Fruit fly (Drosophila melanogaster) whole organism, embryonic: Measurements from ENCODE around the gene Ntf-2.

Source experiments
- Abd-B ChIP-seq: fragments of 200-800 bp; sonication (Bioruptor generic); optimal IDR thresholded peaks from 2 replicates; lab custom pipeline; 2018; ENCODE audit warnings: missing biosample characterization, mild to moderate bottlenecking, missing genetic modification characterization, moderate library complexity
- CG11560 ChIP-seq: fragments of 200-800 bp; sonication (Bioruptor generic); IDR thresholded peaks from 3 replicates; pipeline ENCODE4 v1.3.6; 2022; ENCODE audit warnings: missing biosample characterization, missing genetic modification characterization
- CG12104 ChIP-seq: fragments of 200-800 bp; sonication (Bioruptor generic); optimal IDR thresholded peaks from 3 replicates; lab custom pipeline; 2016; ENCODE audit warnings: missing biosample characterization, missing genetic modification characterization
- CG12219 ChIP-seq: fragments of 200-800 bp; sonication (Bioruptor generic); optimal IDR thresholded peaks from 3 replicates; lab custom pipeline; 2018; ENCODE audit warnings: missing biosample characterization, mild to moderate bottlenecking, missing genetic modification characterization
- CG12299 ChIP-seq: fragments of 200-800 bp; sonication (Bioruptor generic); optimal IDR thresholded peaks from 2 replicates; lab custom pipeline; 2018; ENCODE audit warnings: missing biosample characterization, mild to moderate bottlenecking, missing genetic modification characterization
- CG14050 ChIP-seq: fragments of 200-800 bp; sonication (Bioruptor generic); IDR thresholded peaks from 3 replicates; pipeline ENCODE4 v1.3.6; 2022; ENCODE audit warnings: missing biosample characterization, missing genetic modification characterization
- CG14710 ChIP-seq: fragments of 200-800 bp; sonication (Bioruptor generic); optimal IDR thresholded peaks from 3 replicates; lab custom pipeline; 2019; ENCODE audit warnings: missing biosample characterization, mild to moderate bottlenecking, missing genetic modification characterization, moderate library complexity
- CG15269 ChIP-seq: fragments of 200-800 bp; sonication (Bioruptor generic); optimal IDR thresholded peaks from 2 replicates; lab custom pipeline; 2018; ENCODE audit warnings: missing biosample characterization, mild to moderate bottlenecking, missing genetic modification characterization, moderate library complexity
- CG17385 ChIP-seq: fragments of 200-800 bp; sonication (Bioruptor generic); optimal IDR thresholded peaks from 3 replicates; lab custom pipeline; 2018; ENCODE audit warnings: missing biosample characterization, mild to moderate bottlenecking, missing genetic modification characterization
- CG33557 ChIP-seq: fragments of 200-800 bp; sonication (Bioruptor generic); optimal IDR thresholded peaks from 2 replicates; lab custom pipeline; 2019; ENCODE audit warnings: missing biosample characterization, mild to moderate bottlenecking, missing genetic modification characterization, moderate library complexity
- CG3407 ChIP-seq: fragments of 200-800 bp; sonication (Bioruptor generic); optimal IDR thresholded peaks from 2 replicates; lab custom pipeline; 2018; ENCODE audit warnings: missing biosample characterization, mild to moderate bottlenecking, missing genetic modification characterization
- CG3847 ChIP-seq: fragments of 200-800 bp; sonication (Bioruptor generic); IDR thresholded peaks from 2 replicates; pipeline ENCODE4 v1.3.6; 2022; ENCODE audit warnings: missing biosample characterization, missing genetic modification characterization
- CG4730 ChIP-seq: fragments of 200-800 bp; sonication (Bioruptor generic); IDR thresholded peaks from 2 replicates; pipeline ENCODE4 v1.3.6; 2022; ENCODE audit warnings: missing biosample characterization, missing genetic modification characterization
- CG7357 ChIP-seq: fragments of 200-800 bp; sonication (Bioruptor generic); IDR thresholded peaks from 3 replicates; pipeline ENCODE4 v1.3.6; 2022; ENCODE audit warnings: missing biosample characterization, missing genetic modification characterization
- CG7839 ChIP-seq: fragments of 200-800 bp; sonication (Bioruptor generic); optimal IDR thresholded peaks from 3 replicates; lab custom pipeline; 2018; ENCODE audit warnings: missing biosample characterization, mild to moderate bottlenecking, missing genetic modification characterization, moderate library complexity
- CkIIα-i1 ChIP-seq: fragments of 200-800 bp; sonication (Bioruptor generic); IDR thresholded peaks from 2 replicates; pipeline ENCODE4 v1.3.6; 2022; ENCODE audit warnings: missing biosample characterization, missing genetic modification characterization
- D ChIP-seq, 2 experiments: fragments of 200-800 bp in 1 of 2; fragments of >200 bp in 1 of 2; sonication (Bioruptor generic) in 1 of 2; optimal IDR thresholded peaks; 2 replicates in 1 of 2; 3 replicates in 1 of 2; lab custom pipeline; 2017; ENCODE audit warnings: mild to moderate bottlenecking in 1 of 2, missing biosample characterization in 1 of 2, missing genetic modification characterization in 1 of 2, missing genetic modification reagents in 1 of 2
- Dad ChIP-seq: fragments of 200-800 bp; sonication (Bioruptor generic); optimal IDR thresholded peaks from 3 replicates; lab custom pipeline; 2016; ENCODE audit warnings: missing biosample characterization, missing genetic modification characterization
- Dll ChIP-seq: fragments of 200-800 bp; sonication (Bioruptor generic); IDR thresholded peaks from 4 replicates; pipeline ENCODE4 v1.3.6; 2022; ENCODE audit warnings: missing biosample characterization, missing genetic modification characterization; ENCODE audit not compliant: partially characterized antibody
- Doc3 ChIP-seq: fragments of 200-800 bp; sonication (Bioruptor generic); IDR thresholded peaks from 3 replicates; pipeline ENCODE4 v1.3.6; 2022; ENCODE audit warnings: missing biosample characterization, missing genetic modification characterization; ENCODE audit not compliant: partially characterized antibody
- Drgx ChIP-seq: fragments of 200-800 bp; sonication (Bioruptor generic); IDR thresholded peaks from 2 replicates; pipeline ENCODE4 v1.3.6; 2022; ENCODE audit warnings: missing biosample characterization, missing genetic modification characterization
- E2f1 ChIP-seq: fragments of 200-800 bp; sonication (Bioruptor generic); IDR thresholded peaks from 2 replicates; pipeline ENCODE4 v1.3.6; 2022; ENCODE audit warnings: missing biosample characterization, missing genetic modification characterization
- Ets65A ChIP-seq: fragments of 200-800 bp; sonication (Bioruptor generic); peaks from one replicate; lab custom pipeline; 2016; ENCODE audit warnings: missing biosample characterization, missing genetic modification characterization
- HHEX ChIP-seq: fragments of 200-800 bp; sonication (Bioruptor generic); optimal IDR thresholded peaks from 3 replicates; lab custom pipeline; 2017; ENCODE audit warnings: missing biosample characterization, mild to moderate bottlenecking, missing genetic modification characterization, missing genetic modification reagents
- Hr78 ChIP-seq, 2 experiments: fragments of 200-800 bp in 1 of 2; fragments of >200 bp in 1 of 2; sonication (Bioruptor generic) in 1 of 2; optimal IDR thresholded peaks; 2 replicates each; lab custom pipeline; 2017 to 2019; ENCODE audit warnings: missing biosample characterization in 2 of 2, missing genetic modification characterization in 2 of 2, mild to moderate bottlenecking in 1 of 2, moderate library complexity in 1 of 2
- Lim3 ChIP-seq: fragments of 200-800 bp; sonication (Bioruptor generic); IDR thresholded peaks from 2 replicates; pipeline ENCODE4 v1.3.6; 2022; ENCODE audit warnings: missing biosample characterization, missing genetic modification characterization
- MTF-1 ChIP-seq: fragments of 200-800 bp; sonication (Bioruptor generic); optimal IDR thresholded peaks from 2 replicates; lab custom pipeline; 2018; ENCODE audit warnings: missing biosample characterization, mild to moderate bottlenecking, missing genetic modification characterization, borderline replicate concordance
- Mrtf ChIP-seq: fragments of 200-800 bp; sonication (Bioruptor generic); IDR thresholded peaks from 3 replicates; pipeline ENCODE4 v1.3.6; 2022; ENCODE audit warnings: missing biosample characterization, missing genetic modification characterization
- Pdp1 ChIP-seq, 2 experiments: fragments of 200-800 bp; sonication (Bioruptor generic); optimal IDR thresholded peaks; 3 replicates each; lab custom pipeline; 2016; ENCODE audit warnings: missing biosample characterization in 2 of 2, missing genetic modification characterization in 2 of 2, mild to moderate bottlenecking in 1 of 2, moderate library complexity in 1 of 2
- ase ChIP-seq: fragments of 200-800 bp; sonication (Bioruptor generic); IDR thresholded peaks from 3 replicates; pipeline ENCODE4 v1.3.6; 2022; ENCODE audit warnings: missing biosample characterization, missing genetic modification characterization
- btn ChIP-seq: fragments of 200-800 bp; sonication (Bioruptor generic); optimal IDR thresholded peaks from 2 replicates; lab custom pipeline; 2016; ENCODE audit warnings: missing biosample characterization, missing genetic modification characterization
- emc ChIP-seq: fragments of 200-800 bp; sonication (Bioruptor generic); optimal IDR thresholded peaks from 2 replicates; lab custom pipeline; 2016; ENCODE audit warnings: missing biosample characterization, missing genetic modification characterization
- ewg ChIP-seq: fragments of 200-800 bp; sonication (Bioruptor generic); optimal IDR thresholded peaks from 3 replicates; lab custom pipeline; 2017; ENCODE audit warnings: mild to moderate bottlenecking, missing biosample characterization, missing genetic modification reagents, missing genetic modification characterization
- gcm2 ChIP-seq: fragments of 200-800 bp; sonication (Bioruptor generic); optimal IDR thresholded peaks from 2 replicates; lab custom pipeline; 2016; ENCODE audit warnings: missing biosample characterization, missing genetic modification characterization
- gsb ChIP-seq: fragments of 200-800 bp; sonication (Bioruptor generic); IDR thresholded peaks from 2 replicates; pipeline ENCODE4 v1.3.6; 2022; ENCODE audit warnings: missing biosample characterization, missing genetic modification characterization
- h ChIP-seq: fragments of >200 bp; optimal IDR thresholded peaks from 2 replicates; lab custom pipeline; 2017
- hb ChIP-seq: fragments of 200-800 bp; sonication (Bioruptor generic); IDR thresholded peaks from 3 replicates; pipeline ENCODE4 v1.3.6; 2022; ENCODE audit warnings: missing biosample characterization, missing genetic modification characterization; ENCODE audit not compliant: partially characterized antibody
- her ChIP-seq: fragments of 200-800 bp; sonication (Bioruptor generic); optimal IDR thresholded peaks from 2 replicates; lab custom pipeline; 2016; ENCODE audit warnings: missing biosample characterization, missing genetic modification characterization
- nmo ChIP-seq: fragments of 200-800 bp; sonication (Bioruptor generic); optimal IDR thresholded peaks from 2 replicates; lab custom pipeline; 2018; ENCODE audit warnings: missing biosample characterization, mild to moderate bottlenecking, missing genetic modification characterization, moderate library complexity
- prd ChIP-seq, 3 experiments: fragments of >200 bp in 2 of 3; fragments of 200-800 bp in 1 of 3; sonication (Bioruptor generic) in 1 of 3; optimal IDR thresholded peaks in 2 of 3; IDR thresholded peaks in 1 of 3; 2 replicates in 2 of 3; 3 replicates in 1 of 3; pipeline versions ENCODE4 v1.3.6 to Lab custom; 2017 to 2022; ENCODE audit warnings: missing biosample characterization in 1 of 3, missing genetic modification characterization in 1 of 3
- sc ChIP-seq, 3 experiments: fragments of >200 bp in 2 of 3; fragments of 200-800 bp in 1 of 3; sonication (Bioruptor generic) in 1 of 3; optimal IDR thresholded peaks; 2 replicates in 2 of 3; 3 replicates in 1 of 3; lab custom pipeline; 2017; ENCODE audit warnings: mild to moderate bottlenecking in 1 of 3, missing biosample characterization in 1 of 3, missing genetic modification characterization in 1 of 3, missing genetic modification reagents in 1 of 3
- sim ChIP-seq: fragments of 200-800 bp; sonication (Bioruptor generic); IDR thresholded peaks from 2 replicates; pipeline ENCODE4 v1.3.6; 2022; ENCODE audit warnings: missing biosample characterization, missing genetic modification characterization
- sima ChIP-seq: fragments of 200-800 bp; sonication (Bioruptor generic); optimal IDR thresholded peaks from 2 replicates; lab custom pipeline; 2016; ENCODE audit warnings: missing biosample characterization, missing genetic modification characterization
- slbo ChIP-seq: fragments of 200-800 bp; sonication (Bioruptor generic); IDR thresholded peaks from 2 replicates; pipeline ENCODE4 v1.3.6; 2022; ENCODE audit warnings: missing biosample characterization, missing genetic modification characterization
- tgo ChIP-seq: fragments of 200-800 bp; sonication (Bioruptor generic); IDR thresholded peaks from 3 replicates; pipeline ENCODE4 v1.3.6; 2022; ENCODE audit warnings: missing biosample characterization, missing genetic modification characterization
- wdn ChIP-seq: fragments of 200-800 bp; sonication (Bioruptor generic); IDR thresholded peaks from 2 replicates; pipeline ENCODE4 v1.3.6; 2022; ENCODE audit warnings: missing biosample characterization, missing genetic modification characterization
- zen ChIP-seq: fragments of 200-800 bp; sonication (Bioruptor generic); optimal IDR thresholded peaks from 3 replicates; lab custom pipeline; 2018; ENCODE audit warnings: missing biosample characterization, mild to moderate bottlenecking, missing genetic modification characterization, moderate library complexity

Ntf-2 gene

dm6 chrX:21042638-21043513 is 7.6 kb downstream of the Ntf-2 start (continued):
- TF ChIP-seq Doc3 (GFP tag; lab: Robert Waterston, UW) (no peak), sc (optimal IDR thresholded peaks at IDR 0.05; lab: Kevin White, UChicago) (no peak), sc (GFP tag; optimal IDR thresholded peaks at IDR 0.05; lab: Kevin White, UChicago) (peak; percentile 68), her (GFP tag; lab: Kevin White, UChicago) (no peak), Dll (GFP tag; lab: Robert Waterston, UW) (no peak), sim (peak; percentile 55; the same call in 1 of the 2 replicates), gsb (GFP tag; lab: Robert Waterston, UW) (peak; percentile 69), slbo (GFP tag; lab: Robert Waterston, UW) (peak; percentile 86), Lim3 (GFP tag; lab: Robert Waterston, UW) (peak; percentile 60), Hr78 (GFP tag; optimal IDR thresholded peaks at IDR 0.05; lab: Kevin White, UChicago) (peak in 1 of 2 experiments; percentile 66), Pdp1 (GFP tag; optimal IDR thresholded peaks at IDR 0.05; lab: Kevin White, UChicago) (peak in 1 of 2 experiments; percentile 28), zen (peak; percentile 85), CG33557 (peak; percentile 69), CG12299 (peak; percentile 91), gcm2 (GFP tag; lab: Kevin White, UChicago) (no peak), ewg (GFP tag; lab: Kevin White, UChicago) (peak; percentile 78), CkIIα-i1 (GFP tag; lab: Robert Waterston, UW) (no peak), CG12219 (GFP tag; lab: Kevin White, UChicago) (peak; percentile 82), Mrtf (GFP tag; lab: Robert Waterston, UW) (peak; percentile 85), nmo (GFP tag; lab: Kevin White, UChicago) (peak; percentile 90), CG11560 (tag; lab: Robert Waterston, UW) (peak; percentile 67; the same call in 2 of the 3 replicates), hb (GFP tag; lab: Robert Waterston, UW) (no peak), ase (GFP tag; lab: Robert Waterston, UW) (peak; percentile 88), MTF-1 (peak; percentile 78), CG3407 (GFP tag; lab: Kevin White, UChicago) (peak; percentile 80), emc (GFP tag; lab: Kevin White, UChicago) (no peak), Drgx (GFP tag; lab: Robert Waterston, UW) (peak; percentile 94), CG14710 (tag; lab: Kevin White, UChicago) (peak; percentile 84), CG17385 (peak; percentile 87), Abd-B (GFP tag; lab: Kevin White, UChicago) (peak; percentile 80), Dad (GFP tag; lab: Kevin White, UChicago) (peak; percentile 26), h (lab: Kevin White, UChicago) (no peak), CG14050 (GFP tag; lab: Robert Waterston, UW) (peak; percentile 84), CG12104 (GFP tag; lab: Kevin White, UChicago) (peak; percentile 80), E2f1 (GFP tag; lab: Robert Waterston, UW) (peak; percentile 90), HHEX (GFP tag; lab: Kevin White, UChicago) (peak; percentile 89), btn (GFP tag; lab: Kevin White, UChicago) (no peak), prd (optimal IDR thresholded peaks at IDR 0.05; lab: Kevin White, UChicago) (no peak), prd (GFP tag; IDR thresholded peaks at IDR 0.05; lab: Robert Waterston, UW) (peak; percentile 92), CG4730 (GFP tag; lab: Robert Waterston, UW) (peak; percentile 77; the same call in 1 of the 2 replicates), tgo (GFP tag; lab: Robert Waterston, UW) (peak; percentile 92), CG3847 (GFP tag; lab: Robert Waterston, UW) (peak; percentile 85), D (optimal IDR thresholded peaks at IDR 0.05; lab: Kevin White, UChicago) (no peak), D (GFP tag; optimal IDR thresholded peaks at IDR 0.05; lab: Kevin White, UChicago) (peak; percentile 80), sima (GFP tag; lab: Kevin White, UChicago) (no peak), wdn (GFP tag; lab: Robert Waterston, UW) (peak; percentile 74), CG7357 (peak; percentile 68), CG15269 (tag; lab: Kevin White, UChicago) (peak; percentile 94), CG7839 (tag; lab: Kevin White, UChicago) (peak; percentile 96), Ets65A (GFP tag; lab: Kevin White, UChicago) (peak; percentile 77)
